Worm (Caenorhabditis elegans): ENCODE measurements around the gene Y55F3AM.21.

- no peak for TF ChIP-seq hmg-4 (GFP tag; optimal IDR thresholded peaks at IDR 0.05)
- TF ChIP-seq flt-1 (GFP tag; IDR thresholded peaks at IDR 0.05): no peak
- no peak for TF ChIP-seq ama-1 (optimal IDR thresholded peaks at IDR 0.05)
- TF ChIP-seq sea-1 (GFP tag; conservative IDR thresholded peaks at IDR 0.05): no peak
- no peak for TF ChIP-seq F13C5.2 (tag; optimal IDR thresholded peaks at IDR 0.05)
- no peak for TF ChIP-seq tra-4 (tag; optimal IDR thresholded peaks at IDR 0.05)
- TF ChIP-seq scrt-1 (GFP tag; IDR thresholded peaks at IDR 0.05): no peak
- TF ChIP-seq ceh-13 (GFP tag; optimal IDR thresholded peaks at IDR 0.05): no peak
- TF ChIP-seq ets-7 (tag; optimal IDR thresholded peaks at IDR 0.05): no peak
Measured at ce11 chrIV:1046996-1047395, 4.5 kb downstream of the Y55F3AM.21 start.
